Worm (Caenorhabditis elegans) whole organism, young adult: ENCODE data around the gene F42G4.2.
A peak's percentile ranks its signal among the peaks of the same experiment; 100 is the strongest.

Experiments used
- B0336.3 ChIP-seq: fragments of 200-800 bp; sonication (Bioruptor generic); IDR thresholded peaks from 2 replicates; pipeline ENCODE4 v1.3.6; 2022; ENCODE audit warnings: missing genetic modification characterization, missing compliant biosample characterization
- C06A6.2 ChIP-seq: fragments of 200-800 bp; sonication (Bioruptor generic); conservative IDR thresholded peaks from 2 replicates; pipeline ENCODE4 v1.3.6; 2022; ENCODE audit warnings: missing genetic modification characterization, missing compliant biosample characterization
- K11D2.4 ChIP-seq: fragments of 200-800 bp; sonication (Bioruptor generic); IDR thresholded peaks from 2 replicates; pipeline ENCODE4 v1.3.6; 2022; ENCODE audit warnings: missing genetic modification reagents, missing genetic modification characterization, missing compliant biosample characterization
- K12H6.12 ChIP-seq: fragments of 200-800 bp; sonication (Bioruptor generic); optimal IDR thresholded peaks from 2 replicates; lab custom pipeline; 2018; ENCODE audit warnings: mild to moderate bottlenecking, missing genetic modification characterization, missing compliant biosample characterization
- ama-1 ChIP-seq, 3 experiments: fragments of 150-350 bp in 1 of 3; sonication (generic microtip) in 2 of 3; optimal IDR thresholded peaks; 2 replicates each; lab custom pipeline; 2014 to 2018; ENCODE audit warnings: missing biosample characterization in 2 of 3, missing genetic modification characterization in 2 of 3, missing genetic modification reagents in 2 of 3
- aptf-2 ChIP-seq: fragments of 200-800 bp; sonication (Bioruptor generic); conservative IDR thresholded peaks from 2 replicates; pipeline ENCODE4 v1.3.6; 2022; ENCODE audit warnings: missing genetic modification reagents, missing genetic modification characterization, missing compliant biosample characterization
- atf-7 ChIP-seq: sonication (generic microtip); optimal IDR thresholded peaks from 2 replicates; lab custom pipeline; 2017; ENCODE audit warnings: mild to moderate bottlenecking, missing genetic modification characterization, missing compliant biosample characterization
- attf-5 ChIP-seq: fragments of 200-800 bp; sonication (Bioruptor generic); optimal IDR thresholded peaks from 2 replicates; lab custom pipeline; 2018; ENCODE audit warnings: mild to moderate bottlenecking, missing genetic modification characterization, missing compliant biosample characterization
- attf-6 ChIP-seq: fragments of 200-800 bp; sonication (Bioruptor generic); IDR thresholded peaks from 2 replicates; pipeline ENCODE4 v1.3.6; 2022; ENCODE audit warnings: missing genetic modification reagents, missing genetic modification characterization, missing compliant biosample characterization
- ccch-3 ChIP-seq: fragments of 200-800 bp; sonication (Bioruptor generic); optimal IDR thresholded peaks from 2 replicates; lab custom pipeline; 2018; ENCODE audit warnings: mild to moderate bottlenecking, missing genetic modification characterization, missing compliant biosample characterization
- cebp-1 ChIP-seq, 2 experiments: fragments of 200-800 bp in 1 of 2; sonication (Bioruptor generic) in 1 of 2; sonication (generic microtip) in 1 of 2; IDR thresholded peaks in 1 of 2; optimal IDR thresholded peaks in 1 of 2; 2 replicates each; pipeline versions ENCODE4 v1.3.6 to Lab custom; 2017 to 2022; ENCODE audit warnings: missing compliant biosample characterization in 2 of 2, missing genetic modification characterization in 2 of 2, mild to moderate bottlenecking in 1 of 2, missing genetic modification reagents in 1 of 2, moderate library complexity in 1 of 2
- dox-1 ChIP-seq: fragments of 200-800 bp; sonication (Bioruptor generic); IDR thresholded peaks from 2 replicates; pipeline ENCODE4 v1.3.6; 2022; ENCODE audit warnings: missing genetic modification reagents, missing genetic modification characterization, missing compliant biosample characterization
- egrh-3 ChIP-seq: fragments of 200-800 bp; sonication (Bioruptor generic); IDR thresholded peaks from 2 replicates; pipeline ENCODE4 v1.3.6; 2022; ENCODE audit warnings: missing genetic modification reagents, missing genetic modification characterization, missing compliant biosample characterization
- hlh-12 ChIP-seq: sonication (generic microtip); optimal IDR thresholded peaks from 2 replicates; lab custom pipeline; 2016; ENCODE audit warnings: missing genetic modification characterization, missing compliant biosample characterization
- hsf-1 ChIP-seq: fragments of 200-800 bp; sonication (Bioruptor generic); IDR thresholded peaks from 2 replicates; pipeline ENCODE4 v1.3.6; 2022; ENCODE audit warnings: missing genetic modification reagents, missing genetic modification characterization, missing compliant biosample characterization
- let-607 ChIP-seq, 2 experiments: fragments of 200-800 bp in 1 of 2; sonication (Bioruptor generic) in 1 of 2; sonication (generic microtip) in 1 of 2; optimal IDR thresholded peaks; 2 replicates each; lab custom pipeline; 2016 to 2018; ENCODE audit warnings: mild to moderate bottlenecking in 2 of 2, missing compliant biosample characterization in 2 of 2, missing genetic modification characterization in 2 of 2, moderate library complexity in 2 of 2, missing genotype in 1 of 2
- lin-54 ChIP-seq: fragments of 200-800 bp; sonication (Bioruptor generic); optimal IDR thresholded peaks from 2 replicates; lab custom pipeline; 2018; ENCODE audit warnings: mild to moderate bottlenecking, missing genetic modification characterization, missing compliant biosample characterization
- madf-10 ChIP-seq: sonication (generic microtip); optimal IDR thresholded peaks from 2 replicates; lab custom pipeline; 2016; ENCODE audit warnings: mild to moderate bottlenecking, missing genetic modification characterization, missing compliant biosample characterization
- mxl-1 ChIP-seq: sonication (generic microtip); optimal IDR thresholded peaks from 2 replicates; lab custom pipeline; 2016; ENCODE audit warnings: missing genetic modification characterization, missing compliant biosample characterization
- nhr-120 ChIP-seq: fragments of 200-800 bp; sonication (Bioruptor generic); IDR thresholded peaks from 2 replicates; pipeline ENCODE4 v1.3.6; 2022; ENCODE audit warnings: missing genetic modification characterization, missing compliant biosample characterization
- nhr-179 ChIP-seq: sonication (generic microtip); optimal IDR thresholded peaks from 2 replicates; lab custom pipeline; 2016; ENCODE audit warnings: mild to moderate bottlenecking, missing genetic modification characterization, missing compliant biosample characterization
- nhr-80 ChIP-seq: sonication (generic microtip); optimal IDR thresholded peaks from 2 replicates; lab custom pipeline; 2016; ENCODE audit warnings: missing genetic modification characterization, missing compliant biosample characterization
- nhr-90 ChIP-seq: sonication (generic microtip); optimal IDR thresholded peaks from 2 replicates; lab custom pipeline; 2016; ENCODE audit warnings: missing genotype, mild to moderate bottlenecking, missing genetic modification characterization, missing compliant biosample characterization
- pha-4 ChIP-seq: fragments of 150-350 bp; sonication (generic microtip); optimal IDR thresholded peaks from 2 replicates; lab custom pipeline; 2014; ENCODE audit warnings: missing biosample characterization, missing genetic modification reagents, missing genetic modification characterization
- repo-1 ChIP-seq: sonication (generic microtip); optimal IDR thresholded peaks from 2 replicates; lab custom pipeline; 2017; ENCODE audit warnings: mild to moderate bottlenecking, missing genetic modification characterization, missing compliant biosample characterization
- snpc-4 ChIP-seq, 5 experiments: fragments of 150-350 bp in 1 of 5; sonication (generic microtip) in 4 of 5; optimal IDR thresholded peaks; 2 replicates each; lab custom pipeline; 2014 to 2018; ENCODE audit warnings: missing genetic modification characterization in 5 of 5, missing biosample characterization in 3 of 5, antibody characterized with exemption in 2 of 5, mild to moderate bottlenecking in 2 of 5, missing compliant biosample characterization in 2 of 5, missing genotype in 2 of 5, moderate library complexity in 2 of 5, missing genetic modification reagents in 1 of 5
- sptf-2 ChIP-seq: fragments of 200-800 bp; sonication (Bioruptor generic); optimal IDR thresholded peaks from 2 replicates; lab custom pipeline; 2018; ENCODE audit warnings: mild to moderate bottlenecking, missing genetic modification characterization, missing compliant biosample characterization
- tbp1 ChIP-seq: fragments of 200-800 bp; sonication (Bioruptor generic); optimal IDR thresholded peaks from 2 replicates; lab custom pipeline; 2018; ENCODE audit warnings: mild to moderate bottlenecking, missing genetic modification characterization, missing compliant biosample characterization
- tbx-9 ChIP-seq: sonication (generic microtip); optimal IDR thresholded peaks from 2 replicates; lab custom pipeline; 2016; ENCODE audit warnings: borderline replicate concordance, missing genetic modification characterization, inconsistent platforms, missing compliant biosample characterization
- tlf-1 ChIP-seq: fragments of 200-800 bp; sonication (Bioruptor generic); optimal IDR thresholded peaks from 2 replicates; lab custom pipeline; 2018; ENCODE audit warnings: mild to moderate bottlenecking, missing genetic modification characterization, missing compliant biosample characterization
- ztf-18 ChIP-seq: sonication (generic microtip); optimal IDR thresholded peaks from 2 replicates; lab custom pipeline; 2016; ENCODE audit warnings: missing genotype, mild to moderate bottlenecking, missing genetic modification characterization, missing compliant biosample characterization
- ztf-22 ChIP-seq: fragments of 200-800 bp; sonication (Bioruptor generic); optimal IDR thresholded peaks from 2 replicates; lab custom pipeline; 2018; ENCODE audit warnings: mild to moderate bottlenecking, missing genetic modification characterization, moderate library complexity, missing compliant biosample characterization

The F42G4.2 gene

ce11 chrII:13073102-13073501 lies 25.4 kb downstream of the F42G4.2 start, which contains the start of gene F42G4.5:
Gene F42G4.5 (plus strand): TSS chrII:13073480.
- TF ChIP-seq nhr-80 = peak; percentile 93
- TF ChIP-seq nhr-179 (tag; lab: Kevin White, UChicago) = no peak

- TF ChIP-seq attf-6 (no peak), ama-1 (optimal IDR thresholded peaks at IDR 0.05; lab: Kevin White, UChicago) (no peak), ama-1 (GFP tag; optimal IDR thresholded peaks at IDR 0.05; lab: Kevin White, UChicago) (no peak), hlh-12 (tag; lab: Kevin White, UChicago) (no peak), K12H6.12 (no peak), sptf-2 (GFP tag; lab: Kevin White, UChicago) (no peak)
Observed at ce11 chrII:13073742-13074141, 26.0 kb downstream of the F42G4.2 start.

ce11 chrII:13076301-13076916 lies 28.7 kb downstream of the F42G4.2 start:
- TF ChIP-seq tbp1 (GFP tag; lab: Kevin White, UChicago) (peak; percentile 6), pha-4 (tag; lab: Kevin White, UChicago) (no peak), cebp-1 (GFP tag; IDR thresholded peaks at IDR 0.05; lab: Robert Waterston, UW) (peak; percentile 75; the same call in 1 of the 2 replicates), cebp-1 (tag; optimal IDR thresholded peaks at IDR 0.05; lab: Kevin White, UChicago) (peak; percentile 83), let-607 (tag; optimal IDR thresholded peaks at IDR 0.05; lab: Kevin White, UChicago) (peak in 1 of 2 experiments; percentile 26), ztf-18 (tag; lab: Kevin White, UChicago) (no peak), ccch-3 (no peak), egrh-3 (GFP tag; lab: Robert Waterston, UW) (no peak), attf-5 (GFP tag; lab: Kevin White, UChicago) (peak; percentile 21), tbx-9 (no peak), B0336.3 (peak; percentile 48; the same call in 1 of the 2 replicates), nhr-80 (peak; percentile 62)

- peak; percentile 24 for TF ChIP-seq tbp1 (GFP tag; lab: Kevin White, UChicago)
- TF ChIP-seq ccch-3 = no peak
- peak in 1 of 2 experiments; percentile 46 for TF ChIP-seq let-607 (tag; optimal IDR thresholded peaks at IDR 0.05; lab: Kevin White, UChicago)
- peak; percentile 5 for TF ChIP-seq ztf-22 (GFP tag; lab: Kevin White, UChicago)
- peak; percentile 19 for TF ChIP-seq lin-54 (GFP tag; lab: Kevin White, UChicago)
- TF ChIP-seq nhr-80 = peak; percentile 86
- no peak for TF ChIP-seq hsf-1 (GFP tag; lab: Robert Waterston, UW)
- peak; percentile 63 for TF ChIP-seq atf-7 (tag; lab: Kevin White, UChicago)
- no peak for TF ChIP-seq snpc-4 (GFP tag; optimal IDR thresholded peaks at IDR 0.05; lab: Kevin White, UChicago)
- peak in 2 of 4 experiments; percentile 3 to 12 for TF ChIP-seq snpc-4 (tag; optimal IDR thresholded peaks at IDR 0.05; lab: Kevin White, UChicago)
- TF ChIP-seq aptf-2 (GFP tag; lab: Robert Waterston, UW) = 0 out of 2 replicates have a peak, but pooled peaks have one; percentile 32
- peak; percentile 0 for TF ChIP-seq attf-5 (GFP tag; lab: Kevin White, UChicago)
- peak; percentile 17 for TF ChIP-seq nhr-90 (tag; lab: Kevin White, UChicago)
- TF ChIP-seq pha-4 (tag; lab: Kevin White, UChicago) = peak; percentile 48
- TF ChIP-seq C06A6.2 = no peak
- TF ChIP-seq madf-10 (tag; lab: Kevin White, UChicago) = peak; percentile 31
- TF ChIP-seq dox-1 (GFP tag; lab: Robert Waterston, UW) = peak; percentile 10; the same call in 1 of the 2 replicates
- TF ChIP-seq repo-1 (tag; lab: Kevin White, UChicago) = peak; percentile 17
- TF ChIP-seq hlh-12 (tag; lab: Kevin White, UChicago) = no peak
- TF ChIP-seq mxl-1 (tag; lab: Kevin White, UChicago) = no peak
- peak; percentile 49; the same call in 1 of the 2 replicates for TF ChIP-seq B0336.3
- TF ChIP-seq cebp-1 (GFP tag; IDR thresholded peaks at IDR 0.05; lab: Robert Waterston, UW) = no peak
- TF ChIP-seq cebp-1 (tag; optimal IDR thresholded peaks at IDR 0.05; lab: Kevin White, UChicago) = peak; percentile 60
- no peak for TF ChIP-seq K11D2.4 (GFP tag; lab: Robert Waterston, UW)
- no peak for TF ChIP-seq nhr-120
- TF ChIP-seq tlf-1 (GFP tag; lab: Kevin White, UChicago) = peak; percentile 67
Observed at ce11 chrII:13077746-13078145, 30.0 kb downstream of the F42G4.2 start.
